Worm (Caenorhabditis elegans) whole organism, L2 larva: ENCODE results near the gene ttc-36.

Experiments
- alr-1 ChIP-seq: fragments of 150-350 bp; optimal IDR thresholded peaks from 2 replicates; lab custom pipeline; 2014; ENCODE audit warnings: missing biosample characterization, missing genetic modification characterization
- egl-27 ChIP-seq: sonication (generic microtip); optimal IDR thresholded peaks from 3 replicates; lab custom pipeline; 2017; ENCODE audit warnings: missing biosample characterization, missing genetic modification reagents, missing genetic modification characterization
- gmeb-1 ChIP-seq: fragments of 150-350 bp; optimal IDR thresholded peaks from 2 replicates; lab custom pipeline; 2014; ENCODE audit warnings: missing biosample characterization, missing genetic modification characterization
- lin-11 ChIP-seq: fragments of 150-350 bp; sonication (generic microtip); optimal IDR thresholded peaks from 2 replicates; lab custom pipeline; 2014; ENCODE audit warnings: missing biosample characterization, missing genetic modification characterization, inconsistent platforms, mixed read lengths
- lin-13 ChIP-seq: fragments of 150-350 bp; optimal IDR thresholded peaks from 2 replicates; lab custom pipeline; 2014; ENCODE audit warnings: missing biosample characterization, missing genetic modification reagents, missing genetic modification characterization
- lin-39 ChIP-seq: fragments of 150-350 bp; optimal IDR thresholded peaks from 2 replicates; lab custom pipeline; 2014; ENCODE audit warnings: missing biosample characterization, missing genetic modification reagents, missing genetic modification characterization
- lsy-2 ChIP-seq, 2 experiments: fragments of 150-350 bp in 1 of 2; sonication (generic microtip) in 1 of 2; optimal IDR thresholded peaks; 2 replicates each; lab custom pipeline; 2014 to 2017; ENCODE audit warnings: missing biosample characterization in 2 of 2, missing genetic modification characterization in 2 of 2
- nhr-21 ChIP-seq: fragments of 150-350 bp; optimal IDR thresholded peaks from 2 replicates; lab custom pipeline; 2014; ENCODE audit warnings: missing biosample characterization, missing genetic modification characterization
- unc-55 ChIP-seq: fragments of 150-350 bp; sonication (generic microtip); optimal IDR thresholded peaks from 3 replicates; lab custom pipeline; 2014; ENCODE audit warnings: missing biosample characterization, missing genetic modification reagents, missing genetic modification characterization

- TF ChIP-seq egl-27 (tag; lab: Kevin White, UChicago), result no peak
- TF ChIP-seq gmeb-1 (tag; lab: Kevin White, UChicago), result peak; percentile 37
- TF ChIP-seq lin-11 (tag; lab: Kevin White, UChicago), result no peak
- TF ChIP-seq lin-13 (GFP tag; lab: Kevin White, UChicago), result no peak
- no peak for TF ChIP-seq alr-1 (tag; lab: Kevin White, UChicago)
- TF ChIP-seq nhr-21 (tag; lab: Kevin White, UChicago), result peak; percentile 54
- TF ChIP-seq lsy-2 (tag; optimal IDR thresholded peaks at IDR 0.05; lab: Kevin White, UChicago), result peak in 1 of 2 experiments; percentile 60
- no peak for TF ChIP-seq unc-55 (GFP tag; lab: Kevin White, UChicago)
- TF ChIP-seq lin-39 (tag; lab: Kevin White, UChicago), result no peak
These were observed 946 bp upstream of the ttc-36 start for ce11 chrII:10029044-10029443.
